Fruit fly (Drosophila melanogaster): ENCODE measurements around the gene wam.
A peak's percentile ranks its signal among the peaks of the same experiment; 100 is the strongest.

wam gene

dm6 chr3R:23326292-23326691 lies 38.4 kb upstream of the wam start (continued):
- TF ChIP-seq Met (GFP tag; optimal IDR thresholded peaks at IDR 0.05) = peak; percentile 49
- TF ChIP-seq pdm3 (GFP tag; optimal IDR thresholded peaks at IDR 0.05) = peak; percentile 93
- peak; percentile 79 for TF ChIP-seq CG8319 (GFP tag; optimal IDR thresholded peaks at IDR 0.05)
- TF ChIP-seq Hr39 (GFP tag; optimal IDR thresholded peaks at IDR 0.05) = peak; percentile 55
- TF ChIP-seq OdsH (GFP tag; optimal IDR thresholded peaks at IDR 0.05) = peak; percentile 93
- TF ChIP-seq Eip93F (GFP tag; optimal IDR thresholded peaks at IDR 0.05) = no peak
- peak; percentile 92 for TF ChIP-seq CG16779 (tag; optimal IDR thresholded peaks at IDR 0.05)
- TF ChIP-seq esn (GFP tag; optimal IDR thresholded peaks at IDR 0.05) = peak; percentile 67
- TF ChIP-seq CG3919 (GFP tag; optimal IDR thresholded peaks at IDR 0.05) = peak; percentile 96
- TF ChIP-seq Eip78C (GFP tag) = peak; percentile 98
- TF ChIP-seq eg (GFP tag; IDR thresholded peaks at IDR 0.05) = peak; percentile 96

- TF ChIP-seq topi (GFP tag; optimal IDR thresholded peaks at IDR 0.05) (no peak), Sox14 (GFP tag; optimal IDR thresholded peaks at IDR 0.05) (peak; percentile 5), fd59A (GFP tag; optimal IDR thresholded peaks at IDR 0.05) (no peak), CG8632 (GFP tag; optimal IDR thresholded peaks at IDR 0.05) (no peak), CG6163 (GFP tag; IDR thresholded peaks at IDR 0.05) (0 out of 3 replicates have a peak, but pooled peaks have one; percentile 15), CG6854 (GFP tag; optimal IDR thresholded peaks at IDR 0.05) (no peak), CG31627 (GFP tag; optimal IDR thresholded peaks at IDR 0.05) (no peak), Smox (GFP tag; optimal IDR thresholded peaks at IDR 0.05) (no peak), salr (GFP tag; optimal IDR thresholded peaks at IDR 0.05) (no peak), achi (GFP tag; optimal IDR thresholded peaks at IDR 0.05) (no peak), vri (GFP tag; optimal IDR thresholded peaks at IDR 0.05) (no peak), CG11762 (GFP tag; optimal IDR thresholded peaks at IDR 0.05; ENCODE audit: insufficient read depth) (no peak), net (GFP tag; optimal IDR thresholded peaks at IDR 0.05) (no peak), ss (GFP tag; optimal IDR thresholded peaks at IDR 0.05) (peak in 1 of 2 experiments; percentile 9), Met (GFP tag; optimal IDR thresholded peaks at IDR 0.05) (no peak), CG6808 (GFP tag; optimal IDR thresholded peaks at IDR 0.05) (no peak), CG8319 (GFP tag; optimal IDR thresholded peaks at IDR 0.05) (no peak), CG6792 (GFP tag; optimal IDR thresholded peaks at IDR 0.05) (no peak)
These were observed 37.9 kb upstream of the wam start for dm6 chr3R:23325710-23326109.

DNA sequence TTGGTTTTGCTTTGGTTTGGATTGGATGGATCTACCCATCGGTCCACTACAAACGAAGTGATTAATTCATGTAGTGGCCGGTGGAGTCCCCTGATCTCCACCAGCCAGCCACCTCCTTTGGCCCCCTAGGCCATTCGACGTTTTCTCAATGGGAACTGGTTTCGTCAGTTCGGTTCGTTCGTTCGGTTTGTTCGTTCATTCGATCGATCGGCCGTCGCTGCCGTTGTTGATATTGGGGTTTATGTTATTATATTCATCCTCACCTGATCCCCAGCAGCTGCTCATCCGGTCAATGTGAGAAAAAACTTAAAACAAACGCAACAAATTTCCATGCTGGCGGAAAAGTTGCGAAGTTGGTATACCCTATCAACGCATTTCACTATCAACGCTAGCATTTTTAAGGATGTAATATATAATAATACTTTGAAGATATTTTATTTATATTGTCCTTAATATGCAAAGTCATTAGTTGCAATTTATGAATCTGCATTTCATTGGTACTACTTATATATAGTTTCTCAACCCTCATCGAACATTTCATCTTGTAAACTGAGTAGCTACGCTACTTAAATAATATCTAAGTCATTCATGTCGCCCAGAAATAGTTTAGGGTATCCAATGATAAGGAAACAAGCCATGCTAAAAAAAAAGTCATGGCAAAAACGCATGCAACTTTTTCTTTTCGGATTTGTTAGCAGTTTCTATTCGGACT lies 35.9 kb upstream of the wam start:
- TF ChIP-seq CG15336 (GFP tag; IDR thresholded peaks at IDR 0.05) (peak; percentile 27; the same call in 1 of the 2 replicates), fd59A (GFP tag; optimal IDR thresholded peaks at IDR 0.05) (no peak), CG6276 (GFP tag; optimal IDR thresholded peaks at IDR 0.05) (peak; percentile 33), CG32006 (GFP tag; optimal IDR thresholded peaks at IDR 0.05) (peak; percentile 83), acj6 (GFP tag; optimal IDR thresholded peaks at IDR 0.05) (peak; percentile 4), CG8119 (GFP tag; IDR thresholded peaks at IDR 0.05) (0 out of 3 replicates have a peak, but pooled peaks have one; percentile 51), CG11762 (GFP tag; optimal IDR thresholded peaks at IDR 0.05; ENCODE audit: insufficient read depth) (no peak), salr (GFP tag; optimal IDR thresholded peaks at IDR 0.05) (peak in 1 of 2 experiments; percentile 44), Eip78C (GFP tag) (peak; percentile 72), CG7368 (GFP tag; optimal IDR thresholded peaks at IDR 0.05) (no peak), pdm3 (GFP tag; optimal IDR thresholded peaks at IDR 0.05) (peak; percentile 22), OdsH (GFP tag; optimal IDR thresholded peaks at IDR 0.05) (no peak), CG6792 (GFP tag; optimal IDR thresholded peaks at IDR 0.05) (no peak), CG3032 (tag; optimal IDR thresholded peaks at IDR 0.05) (no peak), CG34406 (GFP tag; optimal IDR thresholded peaks at IDR 0.05) (no peak), ss (GFP tag; optimal IDR thresholded peaks at IDR 0.05) (peak in 1 of 2 experiments; percentile 19), CG1621 (tag; optimal IDR thresholded peaks at IDR 0.05) (no peak), topi (GFP tag; optimal IDR thresholded peaks at IDR 0.05) (no peak), dac (GFP tag; optimal IDR thresholded peaks at IDR 0.05) (peak; percentile 32), Hr4 (GFP tag; optimal IDR thresholded peaks at IDR 0.05) (peak; percentile 70), Hr39 (GFP tag; optimal IDR thresholded peaks at IDR 0.05) (no peak), CG10631 (GFP tag; optimal IDR thresholded peaks at IDR 0.05) (peak; percentile 11), Ets21C (GFP tag; optimal IDR thresholded peaks at IDR 0.05) (no peak), CG4318 (GFP tag; optimal IDR thresholded peaks at IDR 0.05) (peak; percentile 52)

All from whole organism, prepupa.